Fruit fly (Drosophila melanogaster) whole organism, embryonic: ENCODE measurements around the gene Pnn.
A peak's percentile ranks its signal among the peaks of the same experiment; 100 is the strongest.

ENCODE experiments used
- Antp ChIP-seq: fragments of 200-800 bp; sonication (Bioruptor generic); optimal IDR thresholded peaks from 3 replicates; lab custom pipeline; 2016; ENCODE audit warnings: missing biosample characterization, missing genetic modification characterization
- Atf3 ChIP-seq: fragments of 200-800 bp; sonication (Bioruptor generic); optimal IDR thresholded peaks from 3 replicates; lab custom pipeline; 2016; ENCODE audit warnings: missing biosample characterization, missing genetic modification characterization
- B-H2 ChIP-seq: fragments of 200-800 bp; sonication (Bioruptor generic); optimal IDR thresholded peaks from 2 replicates; lab custom pipeline; 2018; ENCODE audit warnings: missing biosample characterization, mild to moderate bottlenecking, missing genetic modification characterization
- BtbVII ChIP-seq: fragments of 200-800 bp; sonication (Bioruptor generic); optimal IDR thresholded peaks from 3 replicates; lab custom pipeline; 2017; ENCODE audit warnings: missing biosample characterization, mild to moderate bottlenecking, missing genetic modification characterization
- CG10543 ChIP-seq: fragments of 200-800 bp; sonication (Bioruptor generic); optimal IDR thresholded peaks from 3 replicates; lab custom pipeline; 2017; ENCODE audit warnings: missing biosample characterization, mild to moderate bottlenecking, missing genetic modification characterization, moderate library complexity
- CG12769 ChIP-seq: fragments of 200-800 bp; sonication (Bioruptor generic); optimal IDR thresholded peaks from 2 replicates; lab custom pipeline; 2019; ENCODE audit warnings: missing biosample characterization, mild to moderate bottlenecking, missing genetic modification characterization, moderate library complexity
- CG13894 ChIP-seq: fragments of 200-800 bp; sonication (Bioruptor generic); optimal IDR thresholded peaks from 3 replicates; lab custom pipeline; 2018; ENCODE audit warnings: missing biosample characterization, mild to moderate bottlenecking, missing genetic modification characterization, moderate library complexity
- CG16863 ChIP-seq: fragments of 200-800 bp; sonication (Bioruptor generic); optimal IDR thresholded peaks from 3 replicates; lab custom pipeline; 2016; ENCODE audit warnings: missing biosample characterization, missing genetic modification characterization
- CG17359 ChIP-seq: fragments of 200-800 bp; sonication (Bioruptor generic); optimal IDR thresholded peaks from 3 replicates; lab custom pipeline; 2018; ENCODE audit warnings: missing biosample characterization, mild to moderate bottlenecking, missing genetic modification characterization, moderate library complexity
- CG2120 ChIP-seq: fragments of 200-800 bp; sonication (Bioruptor generic); optimal IDR thresholded peaks from 3 replicates; lab custom pipeline; 2016; ENCODE audit warnings: missing biosample characterization, missing genetic modification characterization
- CG31224 ChIP-seq: fragments of 200-800 bp; sonication (Bioruptor generic); IDR thresholded peaks from 2 replicates; pipeline ENCODE4 v1.3.6; 2022; ENCODE audit warnings: missing biosample characterization, missing genetic modification characterization
- CG33213 ChIP-seq: fragments of 200-800 bp; sonication (Bioruptor generic); optimal IDR thresholded peaks from 3 replicates; lab custom pipeline; 2016; ENCODE audit warnings: missing biosample characterization, missing genetic modification characterization
- CG34376 ChIP-seq: fragments of 200-800 bp; sonication (Bioruptor generic); optimal IDR thresholded peaks from 2 replicates; lab custom pipeline; 2018; ENCODE audit warnings: missing biosample characterization, mild to moderate bottlenecking, missing genetic modification characterization
- CG6175 ChIP-seq: fragments of 200-800 bp; sonication (Bioruptor generic); IDR thresholded peaks from 3 replicates; pipeline ENCODE4 v1.3.6; 2022; ENCODE audit warnings: missing biosample characterization, missing genetic modification characterization
- CG6765 ChIP-seq: fragments of 200-800 bp; sonication (Bioruptor generic); optimal IDR thresholded peaks from 3 replicates; lab custom pipeline; 2017; ENCODE audit warnings: missing biosample characterization, mild to moderate bottlenecking, missing genetic modification characterization
- CG8290 ChIP-seq, 3 experiments: fragments of 200-800 bp; sonication (Bioruptor generic); optimal IDR thresholded peaks; 2 replicates each; lab custom pipeline; 2016 to 2019; ENCODE audit warnings: missing biosample characterization in 3 of 3, missing genetic modification characterization in 3 of 3, mild to moderate bottlenecking in 2 of 3, moderate library complexity in 1 of 3
- CrebB ChIP-seq: fragments of 200-800 bp; sonication (Bioruptor generic); optimal IDR thresholded peaks from 3 replicates; lab custom pipeline; 2018; ENCODE audit warnings: missing biosample characterization, mild to moderate bottlenecking, missing genetic modification characterization
- Hey ChIP-seq: fragments of 200-800 bp; sonication (Bioruptor generic); optimal IDR thresholded peaks from 3 replicates; lab custom pipeline; 2018; ENCODE audit warnings: missing biosample characterization, mild to moderate bottlenecking, missing genetic modification characterization
- HmgZ ChIP-seq: fragments of 200-800 bp; sonication (Bioruptor generic); optimal IDR thresholded peaks from 2 replicates; lab custom pipeline; 2018; ENCODE audit warnings: missing biosample characterization, mild to moderate bottlenecking, missing genetic modification characterization
- Hr78 ChIP-seq, 2 experiments: fragments of 200-800 bp in 1 of 2; fragments of >200 bp in 1 of 2; sonication (Bioruptor generic) in 1 of 2; optimal IDR thresholded peaks; 2 replicates each; lab custom pipeline; 2017 to 2019; ENCODE audit warnings: missing biosample characterization in 2 of 2, missing genetic modification characterization in 2 of 2, mild to moderate bottlenecking in 1 of 2, moderate library complexity in 1 of 2
- Med ChIP-seq: fragments of 200-800 bp; sonication (Bioruptor generic); peaks from one replicate; lab custom pipeline; 2016; ENCODE audit warnings: missing biosample characterization, missing genetic modification characterization, mild to moderate bottlenecking, inconsistent platforms, moderate library complexity
- Mes4 ChIP-seq: fragments of 200-800 bp; sonication (Bioruptor generic); optimal IDR thresholded peaks from 2 replicates; lab custom pipeline; 2016; ENCODE audit warnings: missing biosample characterization, missing genetic modification characterization
- Nf-YB ChIP-seq: fragments of 200-800 bp; sonication (Bioruptor generic); optimal IDR thresholded peaks from 3 replicates; lab custom pipeline; 2019; ENCODE audit warnings: missing biosample characterization, mild to moderate bottlenecking, missing genetic modification characterization, moderate library complexity
- Ravus ChIP-seq: fragments of 200-800 bp; sonication (Bioruptor generic); IDR thresholded peaks from 2 replicates; pipeline ENCODE4 v1.3.6; 2022; ENCODE audit warnings: missing biosample characterization, missing genetic modification characterization
- Sry-δ ChIP-seq: fragments of 200-800 bp; sonication (Bioruptor generic); optimal IDR thresholded peaks from 2 replicates; lab custom pipeline; 2016; ENCODE audit warnings: missing biosample characterization, missing genetic modification characterization
- Trl ChIP-seq, 3 experiments: fragments of >200 bp in 2 of 3; fragments of 200-800 bp in 1 of 3; sonication (Bioruptor generic) in 1 of 3; optimal IDR thresholded peaks; 2 replicates in 1 of 3; 3 replicates in 2 of 3; lab custom pipeline; 2016 to 2017; ENCODE audit warnings: missing biosample characterization in 1 of 3, missing genetic modification characterization in 1 of 3
- ash1 ChIP-seq: fragments of 200-800 bp; sonication (Bioruptor generic); optimal IDR thresholded peaks from 2 replicates; lab custom pipeline; 2018; ENCODE audit warnings: missing biosample characterization, mild to moderate bottlenecking, missing genetic modification characterization
- bigmax ChIP-seq: fragments of 200-800 bp; sonication (Bioruptor generic); optimal IDR thresholded peaks from 2 replicates; lab custom pipeline; 2018; ENCODE audit warnings: missing biosample characterization, mild to moderate bottlenecking, missing genetic modification characterization
- cato ChIP-seq: fragments of 200-800 bp; sonication (Bioruptor generic); optimal IDR thresholded peaks from 2 replicates; lab custom pipeline; 2016; ENCODE audit warnings: missing biosample characterization, missing genetic modification characterization, borderline replicate concordance
- caup ChIP-seq: fragments of 200-800 bp; sonication (Bioruptor generic); optimal IDR thresholded peaks from 3 replicates; lab custom pipeline; 2017; ENCODE audit warnings: missing biosample characterization, mild to moderate bottlenecking, missing genetic modification characterization, moderate library complexity; ENCODE audit not compliant: severe bottlenecking
- chif ChIP-seq, 2 experiments: fragments of 200-800 bp; sonication (Bioruptor generic); optimal IDR thresholded peaks; 3 replicates each; lab custom pipeline; 2016; ENCODE audit warnings: missing biosample characterization in 2 of 2, missing genetic modification characterization in 2 of 2
- chn ChIP-seq: fragments of 200-800 bp; sonication (Bioruptor generic); optimal IDR thresholded peaks from 2 replicates; lab custom pipeline; 2016; ENCODE audit warnings: missing biosample characterization, missing genetic modification characterization
- crp ChIP-seq, 2 experiments: fragments of 200-800 bp; sonication (Bioruptor generic); optimal IDR thresholded peaks; 2 replicates in 1 of 2; 3 replicates in 1 of 2; lab custom pipeline; 2017; ENCODE audit warnings: missing biosample characterization in 2 of 2, missing genetic modification characterization in 2 of 2, mild to moderate bottlenecking in 1 of 2, moderate library complexity in 1 of 2
- cwo ChIP-seq: fragments of 200-800 bp; sonication (Bioruptor generic); optimal IDR thresholded peaks from 3 replicates; lab custom pipeline; 2017; ENCODE audit warnings: missing biosample characterization, missing genetic modification characterization, mild to moderate bottlenecking, moderate library complexity, missing genetic modification reagents
- da ChIP-seq: fragments of 200-800 bp; sonication (Bioruptor generic); optimal IDR thresholded peaks from 2 replicates; lab custom pipeline; 2016; ENCODE audit warnings: missing biosample characterization, missing genetic modification characterization
- exex ChIP-seq: fragments of 200-800 bp; sonication (Bioruptor generic); optimal IDR thresholded peaks from 4 replicates; lab custom pipeline; 2018; ENCODE audit warnings: missing biosample characterization, mild to moderate bottlenecking, missing genetic modification characterization, moderate library complexity
- grn ChIP-seq: fragments of 200-800 bp; sonication (Bioruptor generic); optimal IDR thresholded peaks from 3 replicates; lab custom pipeline; 2017; ENCODE audit warnings: missing biosample characterization, missing genetic modification characterization
- kni ChIP-seq: fragments of 200-800 bp; sonication (Bioruptor generic); optimal IDR thresholded peaks from 3 replicates; lab custom pipeline; 2017; ENCODE audit warnings: mild to moderate bottlenecking, missing biosample characterization, missing genetic modification reagents, missing genetic modification characterization
- lab ChIP-seq: fragments of 200-800 bp; sonication (Bioruptor generic); optimal IDR thresholded peaks from 3 replicates; lab custom pipeline; 2017; ENCODE audit warnings: missing biosample characterization, missing genetic modification characterization, mild to moderate bottlenecking, moderate library complexity, missing genetic modification reagents
- mirr ChIP-seq: fragments of 200-800 bp; sonication (Bioruptor generic); optimal IDR thresholded peaks from 3 replicates; lab custom pipeline; 2018; ENCODE audit warnings: missing biosample characterization, mild to moderate bottlenecking, missing genetic modification characterization
- nom ChIP-seq: fragments of 200-800 bp; sonication (Bioruptor generic); optimal IDR thresholded peaks from 2 replicates; lab custom pipeline; 2017; ENCODE audit warnings: missing biosample characterization, missing genetic modification characterization, mild to moderate bottlenecking, moderate library complexity, missing genetic modification reagents
- org-1 ChIP-seq: fragments of 200-800 bp; sonication (Bioruptor generic); optimal IDR thresholded peaks from 2 replicates; lab custom pipeline; 2017; ENCODE audit warnings: missing biosample characterization, missing genetic modification characterization
- pzg ChIP-seq: fragments of 200-800 bp; sonication (Bioruptor generic); optimal IDR thresholded peaks from 3 replicates; lab custom pipeline; 2018; ENCODE audit warnings: missing biosample characterization, mild to moderate bottlenecking, missing genetic modification characterization, moderate library complexity
- sd ChIP-seq: fragments of 200-800 bp; sonication (Bioruptor generic); optimal IDR thresholded peaks from 3 replicates; lab custom pipeline; 2018; ENCODE audit warnings: missing biosample characterization, mild to moderate bottlenecking, missing genetic modification characterization, moderate library complexity
- stwl ChIP-seq: fragments of 200-800 bp; sonication (Bioruptor generic); optimal IDR thresholded peaks from 3 replicates; lab custom pipeline; 2018; ENCODE audit warnings: missing biosample characterization, mild to moderate bottlenecking, missing genetic modification characterization, moderate library complexity
- sug ChIP-seq: fragments of 200-800 bp; optimal IDR thresholded peaks from 2 replicates; lab custom pipeline; 2019; ENCODE audit warnings: missing biosample characterization, mild to moderate bottlenecking, missing genetic modification characterization, moderate library complexity

Gene Pnn

DNA sequence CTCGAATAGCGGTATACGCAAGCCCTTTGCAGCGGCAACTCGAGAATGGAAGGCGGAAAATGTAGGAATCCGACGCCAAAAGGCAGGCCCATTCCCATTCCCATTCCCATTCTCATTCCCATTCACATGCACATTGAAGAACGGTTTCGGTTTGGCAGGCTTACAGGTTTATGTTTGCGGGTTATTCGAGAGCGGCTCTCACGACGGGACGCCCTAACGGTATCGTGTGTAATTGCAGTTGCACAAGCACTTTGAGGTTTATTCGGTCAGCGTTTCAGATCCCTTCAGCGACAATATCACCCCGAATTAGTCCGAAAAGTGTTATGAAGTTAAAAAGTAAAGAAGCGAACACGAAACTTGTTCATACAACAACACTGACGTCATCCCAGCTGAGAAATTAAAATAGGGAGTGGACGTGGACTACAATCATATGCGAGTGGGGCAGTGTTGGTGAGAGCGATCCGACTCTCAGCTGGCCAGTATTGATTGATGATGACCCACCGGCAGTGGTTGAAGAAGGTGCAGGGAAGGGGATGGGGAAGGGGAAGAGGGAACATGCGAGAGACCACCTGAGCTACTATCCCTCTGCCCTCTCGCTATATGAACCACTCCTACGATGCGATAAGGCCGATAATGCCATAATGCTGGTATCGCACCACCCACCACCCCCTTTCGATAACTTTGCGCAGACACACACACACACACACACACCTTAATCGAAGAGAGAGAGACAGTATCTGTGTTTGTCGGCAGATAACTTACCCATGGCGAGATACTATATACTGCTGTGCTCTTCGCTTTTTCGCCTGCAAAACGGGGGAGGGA, 36.3 kb upstream of the Pnn start (continued):
- TF ChIP-seq sd (tag; lab: Kevin White, UChicago) (peak; percentile 40), Sry-δ (GFP tag; lab: Kevin White, UChicago) (no peak), sug (peak; percentile 89), caup (GFP tag; lab: Kevin White, UChicago) (peak; percentile 57), ash1 (GFP tag; lab: Kevin White, UChicago) (peak; percentile 35), Trl (optimal IDR thresholded peaks at IDR 0.05; lab: Kevin White, UChicago) (peak; percentile 69 to 90), Trl (GFP tag; optimal IDR thresholded peaks at IDR 0.05; lab: Kevin White, UChicago) (no peak), exex (tag; lab: Kevin White, UChicago) (peak; percentile 82), da (GFP tag; lab: Kevin White, UChicago) (no peak), grn (GFP tag; lab: Kevin White, UChicago) (peak; percentile 98), Mes4 (no peak), mirr (GFP tag; lab: Kevin White, UChicago) (peak; percentile 90), CG6765 (GFP tag; lab: Kevin White, UChicago) (peak; percentile 2), Atf3 (GFP tag; lab: Kevin White, UChicago) (peak; percentile 34), CrebB (peak; percentile 36), HmgZ (tag; lab: Kevin White, UChicago) (peak; percentile 82), stwl (tag; lab: Kevin White, UChicago) (peak; percentile 1), BtbVII (GFP tag; lab: Kevin White, UChicago) (peak; percentile 5), bigmax (GFP tag; lab: Kevin White, UChicago) (no peak), cato (GFP tag; lab: Kevin White, UChicago) (no peak), pzg (GFP tag; lab: Kevin White, UChicago) (peak; percentile 12), Nf-YB (GFP tag; lab: Kevin White, UChicago) (peak; percentile 14), CG12769 (tag; lab: Kevin White, UChicago) (peak; percentile 86), lab (GFP tag; lab: Kevin White, UChicago) (peak; percentile 92), CG8290 (GFP tag; optimal IDR thresholded peaks at IDR 0.05; lab: Kevin White, UChicago) (no peak), CG8290 (tag; optimal IDR thresholded peaks at IDR 0.05; lab: Kevin White, UChicago) (peak in 1 of 2 experiments; percentile 62), Antp (peak; percentile 3), Hr78 (GFP tag; optimal IDR thresholded peaks at IDR 0.05; lab: Kevin White, UChicago) (peak in 1 of 2 experiments; percentile 32), nom (GFP tag; lab: Kevin White, UChicago) (peak; percentile 35), Hey (tag; lab: Kevin White, UChicago) (peak; percentile 58), CG10543 (GFP tag; lab: Kevin White, UChicago) (peak; percentile 82), chif (GFP tag; optimal IDR thresholded peaks at IDR 0.05; lab: Kevin White, UChicago) (no peak), cwo (peak; percentile 73), CG34376 (peak; percentile 96), Ravus (GFP tag; lab: Robert Waterston, UW) (no peak), chn (GFP tag; lab: Kevin White, UChicago) (peak; percentile 56), org-1 (no peak), CG16863 (GFP tag; lab: Kevin White, UChicago) (no peak), Med (GFP tag; lab: Kevin White, UChicago) (peak; percentile 59), CG2120 (GFP tag; lab: Kevin White, UChicago) (peak; percentile 44), B-H2 (GFP tag; lab: Kevin White, UChicago) (peak; percentile 58), crp (GFP tag; optimal IDR thresholded peaks at IDR 0.05; lab: Kevin White, UChicago) (peak in 1 of 2 experiments; percentile 67), CG31224 (GFP tag; lab: Robert Waterston, UW) (no peak), CG6175 (GFP tag; lab: Robert Waterston, UW) (no peak), CG33213 (no peak), kni (GFP tag; lab: Kevin White, UChicago) (peak; percentile 79), CG17359 (tag; lab: Kevin White, UChicago) (no peak), CG13894 (tag; lab: Kevin White, UChicago) (peak; percentile 83)
